Fruit fly (Drosophila melanogaster) whole organism, wandering third instar larva: Measurements from ENCODE around the gene Cad96Ca.

Experiments used
- GATAd ChIP-seq: sonication (Bioruptor generic); optimal IDR thresholded peaks from 2 replicates; lab custom pipeline; 2016; ENCODE audit warnings: missing biosample characterization, missing genetic modification characterization
- Hr83 ChIP-seq: fragments of 200-300 bp; sonication (Bioruptor generic); optimal IDR thresholded peaks from 2 replicates; lab custom pipeline; 2016; ENCODE audit warnings: missing biosample characterization, mild to moderate bottlenecking, missing genetic modification characterization, moderate library complexity; ENCODE audit not compliant: poor library complexity, severe bottlenecking
- jim ChIP-seq: fragments of 175-275, 200-325 bp; sonication (Bioruptor generic); optimal IDR thresholded peaks from 2 replicates; lab custom pipeline; 2016; ENCODE audit warnings: missing biosample characterization, mild to moderate bottlenecking, missing genetic modification characterization
- sage ChIP-seq: fragments of 200-800 bp; sonication (Bioruptor generic); optimal IDR thresholded peaks from 2 replicates; lab custom pipeline; 2016; ENCODE audit warnings: missing biosample characterization, mild to moderate bottlenecking, missing genetic modification characterization

- no peak for TF ChIP-seq GATAd (GFP tag; lab: Kevin White, UChicago)
- no peak for TF ChIP-seq jim (GFP tag; lab: Kevin White, UChicago)
- TF ChIP-seq Hr83 = peak; percentile 33
- TF ChIP-seq sage (GFP tag; lab: Kevin White, UChicago) = no peak
Measured at dm6 chr3R:25215123-25215522, 7.0 kb upstream of the Cad96Ca start, which contains the start of gene Saysd1.
